Worm (Caenorhabditis elegans) whole organism, L2 larva: ENCODE data around the gene C28H8.8.

Source experiments
- C34F6.9 ChIP-seq: fragments of 150-350 bp; optimal IDR thresholded peaks from 2 replicates; lab custom pipeline; 2014; ENCODE audit warnings: missing biosample characterization, missing genetic modification characterization
- F13H6.1 ChIP-seq: sonication (generic microtip); optimal IDR thresholded peaks from 2 replicates; lab custom pipeline; 2016; ENCODE audit warnings: missing genetic modification characterization, missing compliant biosample characterization
- R02D3.7 ChIP-seq: fragments of 150-350 bp; optimal IDR thresholded peaks from 2 replicates; lab custom pipeline; 2014; ENCODE audit warnings: missing biosample characterization, missing genetic modification characterization
- Y55F3AM.14 ChIP-seq: fragments of 200-800 bp; sonication (Bioruptor generic); optimal IDR thresholded peaks from 2 replicates; lab custom pipeline; 2018; ENCODE audit warnings: mild to moderate bottlenecking, missing genetic modification characterization, missing compliant biosample characterization
- ZK546.5 ChIP-seq: sonication (generic microtip); optimal IDR thresholded peaks from 2 replicates; lab custom pipeline; 2017; ENCODE audit warnings: missing biosample characterization, missing genetic modification characterization
- alr-1 ChIP-seq: fragments of 150-350 bp; optimal IDR thresholded peaks from 2 replicates; lab custom pipeline; 2014; ENCODE audit warnings: missing biosample characterization, missing genetic modification characterization
- aly-2 ChIP-seq: fragments of 150-350 bp; optimal IDR thresholded peaks from 2 replicates; lab custom pipeline; 2014; ENCODE audit warnings: missing biosample characterization, missing genetic modification characterization
- ama-1 ChIP-seq: fragments of 150-350 bp; optimal IDR thresholded peaks from 2 replicates; lab custom pipeline; 2018; ENCODE audit warnings: inconsistent platforms
- blmp-1 ChIP-seq: sonication (generic microtip); optimal IDR thresholded peaks from 2 replicates; lab custom pipeline; 2017; ENCODE audit warnings: missing genetic modification characterization, mild to moderate bottlenecking, missing compliant biosample characterization, antibody characterized with exemption, moderate library complexity; ENCODE audit not compliant: insufficient read depth
- ceh-16 ChIP-seq: fragments of 150-350 bp; optimal IDR thresholded peaks from 2 replicates; lab custom pipeline; 2014; ENCODE audit warnings: missing biosample characterization, missing genetic modification characterization
- ceh-82 ChIP-seq: fragments of 150-350 bp; optimal IDR thresholded peaks from 2 replicates; lab custom pipeline; 2014; ENCODE audit warnings: missing biosample characterization, missing genetic modification characterization
- crh-2 ChIP-seq: sonication (generic microtip); optimal IDR thresholded peaks from 2 replicates; lab custom pipeline; 2017; ENCODE audit warnings: missing biosample characterization, missing genetic modification characterization
- dmd-4 ChIP-seq: sonication (generic microtip); optimal IDR thresholded peaks from 2 replicates; lab custom pipeline; 2017; ENCODE audit warnings: missing biosample characterization, missing genetic modification characterization
- egl-27 ChIP-seq: sonication (generic microtip); optimal IDR thresholded peaks from 3 replicates; lab custom pipeline; 2017; ENCODE audit warnings: missing biosample characterization, missing genetic modification reagents, missing genetic modification characterization
- elt-1 ChIP-seq: fragments of 150-350 bp; optimal IDR thresholded peaks from 2 replicates; lab custom pipeline; 2014; ENCODE audit warnings: missing biosample characterization, missing genetic modification characterization
- elt-3 ChIP-seq: sonication (generic microtip); optimal IDR thresholded peaks from 2 replicates; lab custom pipeline; 2017; ENCODE audit warnings: missing biosample characterization, missing genetic modification characterization
- fos-1 ChIP-seq: fragments of 150-350 bp; optimal IDR thresholded peaks from 2 replicates; lab custom pipeline; 2014; ENCODE audit warnings: missing biosample characterization, missing genetic modification characterization
- gmeb-1 ChIP-seq: fragments of 150-350 bp; optimal IDR thresholded peaks from 2 replicates; lab custom pipeline; 2014; ENCODE audit warnings: missing biosample characterization, missing genetic modification characterization
- lin-11 ChIP-seq: fragments of 150-350 bp; sonication (generic microtip); optimal IDR thresholded peaks from 2 replicates; lab custom pipeline; 2014; ENCODE audit warnings: missing biosample characterization, missing genetic modification characterization, inconsistent platforms, mixed read lengths
- lin-13 ChIP-seq: fragments of 150-350 bp; optimal IDR thresholded peaks from 2 replicates; lab custom pipeline; 2014; ENCODE audit warnings: missing biosample characterization, missing genetic modification reagents, missing genetic modification characterization
- lin-39 ChIP-seq: fragments of 150-350 bp; optimal IDR thresholded peaks from 2 replicates; lab custom pipeline; 2014; ENCODE audit warnings: missing biosample characterization, missing genetic modification reagents, missing genetic modification characterization
- lsy-2 ChIP-seq, 2 experiments: fragments of 150-350 bp in 1 of 2; sonication (generic microtip) in 1 of 2; optimal IDR thresholded peaks; 2 replicates each; lab custom pipeline; 2014 to 2017; ENCODE audit warnings: missing biosample characterization in 2 of 2, missing genetic modification characterization in 2 of 2
- mab-5 ChIP-seq: fragments of 150-350 bp; optimal IDR thresholded peaks from 2 replicates; lab custom pipeline; 2014; ENCODE audit warnings: missing biosample characterization, missing genetic modification characterization
- mbf-1 ChIP-seq: sonication (generic microtip); optimal IDR thresholded peaks from 2 replicates; lab custom pipeline; 2017; ENCODE audit warnings: missing biosample characterization, missing genetic modification characterization
- mdl-1 ChIP-seq, 2 experiments: fragments of 150-350 bp in 1 of 2; sonication (generic microtip) in 1 of 2; optimal IDR thresholded peaks; 2 replicates each; lab custom pipeline; 2017; ENCODE audit warnings: missing biosample characterization in 2 of 2, missing genetic modification characterization in 2 of 2
- nhr-10 ChIP-seq: sonication (generic microtip); optimal IDR thresholded peaks from 2 replicates; lab custom pipeline; 2017; ENCODE audit warnings: missing biosample characterization, missing genetic modification characterization
- nhr-11 ChIP-seq: fragments of 150-350 bp; optimal IDR thresholded peaks from 2 replicates; lab custom pipeline; 2014; ENCODE audit warnings: missing biosample characterization, missing genetic modification characterization
- nhr-12 ChIP-seq: fragments of 150-350 bp; optimal IDR thresholded peaks from 2 replicates; lab custom pipeline; 2014; ENCODE audit warnings: missing biosample characterization, missing genetic modification characterization
- nhr-129 ChIP-seq: fragments of 150-350 bp; optimal IDR thresholded peaks from 2 replicates; lab custom pipeline; 2014; ENCODE audit warnings: missing biosample characterization, missing genetic modification characterization
- nhr-21 ChIP-seq: fragments of 150-350 bp; optimal IDR thresholded peaks from 2 replicates; lab custom pipeline; 2014; ENCODE audit warnings: missing biosample characterization, missing genetic modification characterization
- nhr-23 ChIP-seq: fragments of 150-350 bp; optimal IDR thresholded peaks from 2 replicates; lab custom pipeline; 2014; ENCODE audit warnings: missing biosample characterization, missing genetic modification reagents, missing genetic modification characterization
- nhr-237 ChIP-seq: fragments of 150-350 bp; optimal IDR thresholded peaks from 2 replicates; lab custom pipeline; 2014; ENCODE audit warnings: missing biosample characterization, missing genetic modification characterization
- nhr-25 ChIP-seq: fragments of 150-350 bp; sonication (generic microtip); optimal IDR thresholded peaks from 3 replicates; lab custom pipeline; 2014; ENCODE audit warnings: missing biosample characterization, missing genetic modification characterization
- nhr-6 ChIP-seq: fragments of 150-350 bp; optimal IDR thresholded peaks from 2 replicates; lab custom pipeline; 2014; ENCODE audit warnings: missing biosample characterization, missing genetic modification characterization
- nhr-77 ChIP-seq: fragments of 150-350 bp; optimal IDR thresholded peaks from 2 replicates; lab custom pipeline; 2014; ENCODE audit warnings: missing biosample characterization, missing genetic modification characterization
- peb-1 ChIP-seq: fragments of 150-350 bp; optimal IDR thresholded peaks from 2 replicates; lab custom pipeline; 2014; ENCODE audit warnings: missing biosample characterization, missing genetic modification characterization
- sem-4 ChIP-seq: fragments of 150-350 bp; optimal IDR thresholded peaks from 2 replicates; lab custom pipeline; 2014; ENCODE audit warnings: missing biosample characterization, missing genetic modification reagents, missing genetic modification characterization
- skn-1 ChIP-seq: sonication (generic microtip); optimal IDR thresholded peaks from 2 replicates; lab custom pipeline; 2017; ENCODE audit warnings: missing biosample characterization, missing genetic modification characterization
- sma-3 ChIP-seq: sonication (generic microtip); optimal IDR thresholded peaks from 2 replicates; lab custom pipeline; 2016; ENCODE audit warnings: missing genetic modification reagents, missing genetic modification characterization, missing compliant biosample characterization
- sma-9 ChIP-seq, 2 experiments: fragments of 150-350 bp in 1 of 2; sonication (generic microtip) in 1 of 2; optimal IDR thresholded peaks; 2 replicates each; lab custom pipeline; 2014 to 2016; ENCODE audit warnings: missing genetic modification characterization in 2 of 2, mild to moderate bottlenecking in 1 of 2, missing biosample characterization in 1 of 2, missing compliant biosample characterization in 1 of 2, missing genetic modification reagents in 1 of 2, moderate library complexity in 1 of 2
- snpc-4 ChIP-seq: fragments of 150-350 bp; optimal IDR thresholded peaks from 2 replicates; lab custom pipeline; 2014; ENCODE audit warnings: missing biosample characterization, missing genetic modification characterization
- unc-39 ChIP-seq: fragments of 150-350 bp; optimal IDR thresholded peaks from 2 replicates; lab custom pipeline; 2014; ENCODE audit warnings: missing biosample characterization, missing genetic modification characterization
- unc-55 ChIP-seq: fragments of 150-350 bp; sonication (generic microtip); optimal IDR thresholded peaks from 3 replicates; lab custom pipeline; 2014; ENCODE audit warnings: missing biosample characterization, missing genetic modification reagents, missing genetic modification characterization
- unc-62 ChIP-seq: fragments of 150-350 bp; optimal IDR thresholded peaks from 2 replicates; lab custom pipeline; 2014; ENCODE audit warnings: missing biosample characterization, missing genetic modification reagents, missing genetic modification characterization
- zag-1 ChIP-seq: fragments of 150-350 bp; optimal IDR thresholded peaks from 2 replicates; lab custom pipeline; 2014; ENCODE audit warnings: missing biosample characterization, missing genetic modification characterization
- ztf-1 ChIP-seq: fragments of 200-800 bp; sonication (Bioruptor generic); conservative IDR thresholded peaks from 2 replicates; pipeline ENCODE4 v1.3.6; 2022; ENCODE audit warnings: missing genetic modification characterization, missing compliant biosample characterization
- ztf-11 ChIP-seq: sonication (generic microtip); optimal IDR thresholded peaks from 2 replicates; lab custom pipeline; 2017; ENCODE audit warnings: missing biosample characterization, missing genetic modification characterization
- ztf-4 ChIP-seq: fragments of 150-350 bp; optimal IDR thresholded peaks from 2 replicates; lab custom pipeline; 2014; ENCODE audit warnings: missing biosample characterization, missing genetic modification characterization

The C28H8.8 gene

DNA sequence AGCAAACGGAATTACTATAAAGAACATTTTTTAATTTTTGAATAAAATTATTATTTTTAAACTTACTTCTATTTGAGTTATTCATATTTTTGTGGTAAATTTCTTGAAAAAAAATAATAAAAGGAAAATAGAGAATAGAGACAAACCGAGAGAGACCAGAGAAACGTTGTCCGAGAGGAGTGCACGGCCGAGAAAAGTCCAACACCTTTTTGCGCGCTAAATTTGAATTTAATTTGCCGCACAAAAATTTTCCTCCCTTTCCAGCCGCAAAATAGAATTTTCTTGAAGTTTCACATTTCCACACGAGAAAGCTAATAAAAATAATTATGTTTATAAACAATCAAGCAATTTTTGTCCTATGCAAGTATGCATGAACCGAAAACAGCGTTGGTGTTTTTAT, 16.8 kb downstream of the C28H8.8 start, which contains the start of the genes F01F1.11 and F01F1.3:
Gene F01F1.11 (minus strand): TSS at position 118 of the 400 bp plus-strand sequence.
Gene F01F1.3 (plus strand): TSS at position 179 of the 400 bp plus-strand sequence.
- TF ChIP-seq egl-27 (tag; lab: Kevin White, UChicago): peak; percentile 68
- no peak for TF ChIP-seq Y55F3AM.14 (GFP tag; lab: Kevin White, UChicago)
- TF ChIP-seq alr-1 (tag; lab: Kevin White, UChicago): no peak
- no peak for TF ChIP-seq nhr-23 (tag; lab: Kevin White, UChicago)
- TF ChIP-seq lin-13 (GFP tag; lab: Kevin White, UChicago): peak; percentile 69
- TF ChIP-seq mdl-1 (tag; optimal IDR thresholded peaks at IDR 0.05; lab: Kevin White, UChicago): no peak
- peak; percentile 11 for TF ChIP-seq nhr-77
- no peak for TF ChIP-seq peb-1 (tag; lab: Kevin White, UChicago)
- TF ChIP-seq ztf-1 (GFP tag; lab: Robert Waterston, UW): no peak
- TF ChIP-seq R02D3.7 (tag; lab: Kevin White, UChicago): no peak
- TF ChIP-seq skn-1: no peak
- TF ChIP-seq dmd-4 (tag; lab: Kevin White, UChicago): no peak
- TF ChIP-seq crh-2 (tag; lab: Kevin White, UChicago): peak; percentile 82
- TF ChIP-seq ztf-4 (tag; lab: Kevin White, UChicago): peak; percentile 5
- TF ChIP-seq nhr-12 (tag; lab: Kevin White, UChicago): no peak
- no peak for TF ChIP-seq nhr-237 (tag; lab: Kevin White, UChicago)
- peak; percentile 77 for TF ChIP-seq nhr-25
- TF ChIP-seq unc-55 (GFP tag; lab: Kevin White, UChicago): peak; percentile 84
- TF ChIP-seq ztf-11 (tag; lab: Kevin White, UChicago): no peak
- peak; percentile 88 for TF ChIP-seq sma-3 (GFP tag; lab: Kevin White, UChicago)
- TF ChIP-seq mab-5 (tag; lab: Kevin White, UChicago): no peak
- no peak for TF ChIP-seq unc-39 (tag; lab: Kevin White, UChicago)
- TF ChIP-seq lsy-2 (tag; optimal IDR thresholded peaks at IDR 0.05; lab: Kevin White, UChicago): peak; percentile 48 to 90
- TF ChIP-seq nhr-21: peak; percentile 76
- TF ChIP-seq elt-1: no peak
- TF ChIP-seq blmp-1: peak; percentile 25
- TF ChIP-seq nhr-6 (tag; lab: Kevin White, UChicago): peak; percentile 52
- no peak for TF ChIP-seq ZK546.5 (tag; lab: Kevin White, UChicago)
- TF ChIP-seq ama-1 (lab: Kevin White, UChicago): no peak
- peak; percentile 40 for TF ChIP-seq nhr-129 (tag; lab: Kevin White, UChicago)
- peak; percentile 60 for TF ChIP-seq C34F6.9 (tag; lab: Kevin White, UChicago)
- TF ChIP-seq sma-9 (GFP tag; optimal IDR thresholded peaks at IDR 0.05; lab: Kevin White, UChicago): peak; percentile 88
- TF ChIP-seq sma-9 (tag; optimal IDR thresholded peaks at IDR 0.05; lab: Kevin White, UChicago): no peak
- peak; percentile 8 for TF ChIP-seq sem-4
- no peak for TF ChIP-seq nhr-10 (tag; lab: Kevin White, UChicago)
- no peak for TF ChIP-seq lin-39
- no peak for TF ChIP-seq aly-2
- TF ChIP-seq ceh-16 (tag; lab: Kevin White, UChicago): no peak
- no peak for TF ChIP-seq ceh-82 (tag; lab: Kevin White, UChicago)
- TF ChIP-seq gmeb-1 (tag; lab: Kevin White, UChicago): peak; percentile 95
- TF ChIP-seq fos-1: peak; percentile 33
- TF ChIP-seq unc-62: no peak
- TF ChIP-seq F13H6.1 (tag; lab: Kevin White, UChicago): peak; percentile 79
- peak; percentile 52 for TF ChIP-seq lin-11 (tag; lab: Kevin White, UChicago)
- peak; percentile 30 for TF ChIP-seq snpc-4 (tag; lab: Kevin White, UChicago)
- no peak for TF ChIP-seq mbf-1 (tag; lab: Kevin White, UChicago)
- no peak for TF ChIP-seq nhr-11 (tag; lab: Kevin White, UChicago)
- no peak for TF ChIP-seq elt-3 (tag; lab: Kevin White, UChicago)
- no peak for TF ChIP-seq zag-1 (tag; lab: Kevin White, UChicago)
